Worm (Caenorhabditis elegans) whole organism, young adult: Measurements from ENCODE around the gene C48A7.16.

Experiments used
- F49E8.2 ChIP-seq: sonication (generic microtip); optimal IDR thresholded peaks from 3 replicates; lab custom pipeline; 2017; ENCODE audit warnings: missing genetic modification characterization, mild to moderate bottlenecking, missing compliant biosample characterization, antibody characterized with exemption, moderate library complexity; ENCODE audit not compliant: insufficient read depth
- T26A5.8 ChIP-seq: sonication (generic microtip); optimal IDR thresholded peaks from 2 replicates; lab custom pipeline; 2016; ENCODE audit warnings: missing genetic modification characterization, missing compliant biosample characterization
- Y56A3A.18 ChIP-seq: fragments of 200-800 bp; sonication (Bioruptor generic); IDR thresholded peaks from 2 replicates; pipeline ENCODE4 v1.3.6; 2022; ENCODE audit warnings: missing genetic modification reagents, missing genetic modification characterization, missing compliant biosample characterization
- ceh-27 ChIP-seq: fragments of 200-800 bp; sonication (Bioruptor generic); optimal IDR thresholded peaks from 2 replicates; lab custom pipeline; 2018; ENCODE audit warnings: mild to moderate bottlenecking, missing genetic modification characterization, moderate library complexity, missing compliant biosample characterization
- ceh-58 ChIP-seq: fragments of 200-800 bp; sonication (Bioruptor generic); IDR thresholded peaks from 2 replicates; pipeline ENCODE4 v1.3.6; 2022; ENCODE audit warnings: missing genetic modification characterization, missing compliant biosample characterization
- hmg-20 ChIP-seq: fragments of 200-800 bp; sonication (Bioruptor generic); IDR thresholded peaks from 2 replicates; pipeline ENCODE4 v1.3.6; 2022; ENCODE audit warnings: missing genetic modification reagents, missing genetic modification characterization, missing compliant biosample characterization
- let-526 ChIP-seq: fragments of 200-800 bp; sonication (Bioruptor generic); IDR thresholded peaks from 2 replicates; pipeline ENCODE4 v1.3.6; 2022; ENCODE audit warnings: missing genetic modification reagents, missing genetic modification characterization, missing compliant biosample characterization
- let-607 ChIP-seq, 2 experiments: fragments of 200-800 bp in 1 of 2; sonication (Bioruptor generic) in 1 of 2; sonication (generic microtip) in 1 of 2; optimal IDR thresholded peaks; 2 replicates each; lab custom pipeline; 2016 to 2018; ENCODE audit warnings: mild to moderate bottlenecking in 2 of 2, missing compliant biosample characterization in 2 of 2, missing genetic modification characterization in 2 of 2, moderate library complexity in 2 of 2, missing genotype in 1 of 2
- madf-3 ChIP-seq: fragments of 200-800 bp; sonication (Bioruptor generic); IDR thresholded peaks from 2 replicates; pipeline ENCODE4 v1.3.6; 2022; ENCODE audit warnings: missing genetic modification reagents, missing genetic modification characterization, missing compliant biosample characterization
- nhr-27 ChIP-seq: fragments of 200-800 bp; sonication (Bioruptor generic); optimal IDR thresholded peaks from 2 replicates; lab custom pipeline; 2018; ENCODE audit warnings: mild to moderate bottlenecking, missing genetic modification characterization, moderate library complexity, missing compliant biosample characterization
- snpc-4 ChIP-seq, 5 experiments: fragments of 150-350 bp in 1 of 5; sonication (generic microtip) in 4 of 5; optimal IDR thresholded peaks; 2 replicates each; lab custom pipeline; 2014 to 2018; ENCODE audit warnings: missing genetic modification characterization in 5 of 5, missing biosample characterization in 3 of 5, antibody characterized with exemption in 2 of 5, mild to moderate bottlenecking in 2 of 5, missing compliant biosample characterization in 2 of 5, missing genotype in 2 of 5, moderate library complexity in 2 of 5, missing genetic modification reagents in 1 of 5
- unc-130 ChIP-seq: sonication (generic microtip); optimal IDR thresholded peaks from 2 replicates; lab custom pipeline; 2016; ENCODE audit warnings: missing genetic modification reagents, missing genetic modification characterization, missing compliant biosample characterization
- ztf-25 ChIP-seq: fragments of 200-800 bp; sonication (Bioruptor generic); IDR thresholded peaks from 2 replicates; pipeline ENCODE4 v1.3.6; 2022; ENCODE audit warnings: missing genetic modification reagents, missing genetic modification characterization, missing compliant biosample characterization

ce11 chrIV:7447556-7447955, 42.3 kb downstream of the C48A7.16 start, which contains the start of gene B0496.2:
- TF ChIP-seq madf-3 (no peak), Y56A3A.18 (GFP tag; lab: Robert Waterston, UW) (no peak), nhr-27 (tag; lab: Kevin White, UChicago) (no peak), unc-130 (no peak), let-607 (tag; optimal IDR thresholded peaks at IDR 0.05; lab: Kevin White, UChicago) (no peak), ztf-25 (GFP tag; lab: Robert Waterston, UW) (no peak), T26A5.8 (tag; lab: Kevin White, UChicago) (no peak), ceh-58 (GFP tag; lab: Robert Waterston, UW) (no peak), let-526 (GFP tag; lab: Robert Waterston, UW) (no peak), F49E8.2 (no peak), ceh-27 (GFP tag; lab: Kevin White, UChicago) (no peak), hmg-20 (GFP tag; lab: Robert Waterston, UW) (no peak), snpc-4 (GFP tag; optimal IDR thresholded peaks at IDR 0.05; lab: Kevin White, UChicago) (no peak), snpc-4 (tag; optimal IDR thresholded peaks at IDR 0.05; lab: Kevin White, UChicago) (no peak)
